Fruit fly (Drosophila melanogaster): Measurements from ENCODE around the gene CG13679.
"Not testable (repeated sequence)": the region's sequence is repeated elsewhere in the genome, so short reads cannot be mapped to it uniquely, and the experiment has no call there.

Gene CG13679

dm6 chr3L:8238347-8238746, 35.8 kb downstream of the CG13679 start, which contains the start of gene Dscam4:
Gene Dscam4, plus strand, starts transcription at chr3L:8238647.
- TF ChIP-seq CG9948 (tag; optimal IDR thresholded peaks at IDR 0.05); CG17806 (tag; optimal IDR thresholded peaks at IDR 0.05); CG13204 (GFP tag; optimal IDR thresholded peaks at IDR 0.05): not testable (repeated sequence)

dm6 chr3L:8240501-8240900, 37.9 kb downstream of the CG13679 start, which contains the start of gene CG7213:
Gene CG7213, minus strand, starts transcription at chr3L:8240601.
- TF ChIP-seq CG17806 (tag; optimal IDR thresholded peaks at IDR 0.05) (no peak), CG14655 (GFP tag; optimal IDR thresholded peaks at IDR 0.05) (no peak), Ets98B (GFP tag; IDR thresholded peaks at IDR 0.05) (no peak), Pif1B (GFP tag; optimal IDR thresholded peaks at IDR 0.05) (no peak), Pif1A (GFP tag; optimal IDR thresholded peaks at IDR 0.05) (no peak), EcR (GFP tag; optimal IDR thresholded peaks at IDR 0.05) (no peak), D1 (tag; optimal IDR thresholded peaks at IDR 0.05) (no peak), CG10348 (GFP tag; IDR thresholded peaks at IDR 0.05) (no peak), CG15710 (tag; optimal IDR thresholded peaks at IDR 0.05) (no peak), CG9948 (tag; optimal IDR thresholded peaks at IDR 0.05) (no peak)

DNA sequence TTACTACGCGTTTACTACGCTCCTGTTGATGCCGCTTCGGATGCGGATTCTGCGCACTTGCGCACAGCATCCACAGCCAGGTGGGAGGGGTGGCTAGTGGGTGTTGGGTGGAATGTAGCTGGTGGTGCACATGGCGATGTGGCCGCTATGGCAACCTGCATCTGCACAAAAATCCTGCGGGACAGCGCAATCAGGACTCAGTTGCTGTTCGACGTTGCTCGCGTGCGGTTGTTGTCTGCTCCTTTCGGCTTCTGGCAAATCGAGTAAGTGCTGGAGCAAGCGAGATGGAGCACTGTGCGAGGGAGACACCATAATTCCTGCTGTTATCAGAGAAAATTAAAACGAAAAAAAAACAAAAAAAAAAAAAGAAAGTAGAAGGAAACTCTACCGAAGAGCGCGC, 38.3 kb downstream of the CG13679 start:
- 0 out of 2 replicates have a peak, but pooled peaks have one; percentile 45 for TF ChIP-seq CG12605 (GFP tag; IDR thresholded peaks at IDR 0.05)
- 0 out of 2 replicates have a peak, but pooled peaks have one; percentile 39 for TF ChIP-seq CG32121 (GFP tag; IDR thresholded peaks at IDR 0.05)
- TF ChIP-seq CG10348 (GFP tag; IDR thresholded peaks at IDR 0.05), result no peak
- TF ChIP-seq Ets98B (GFP tag; IDR thresholded peaks at IDR 0.05), result 0 out of 2 replicates have a peak, but pooled peaks have one; percentile 18

All from whole organism, pupa.